Worm (Caenorhabditis elegans) whole organism, mixed stage, embryonic: ENCODE measurements around the gene B0507.3.

ENCODE experiments used
- M03D4.4 ChIP-seq: sonication (generic microtip); optimal IDR thresholded peaks from 2 replicates; lab custom pipeline; 2017; ENCODE audit warnings: mild to moderate bottlenecking, missing genetic modification characterization, missing compliant biosample characterization
- bed-3 ChIP-seq: fragments of 200-800 bp; sonication (Bioruptor generic); optimal IDR thresholded peaks from 3 replicates; lab custom pipeline; 2018; ENCODE audit warnings: mild to moderate bottlenecking, missing genetic modification characterization, moderate library complexity, missing compliant biosample characterization
- blmp-1 ChIP-seq: fragments of 150-350 bp; optimal IDR thresholded peaks from 2 replicates; lab custom pipeline; 2014; ENCODE audit warnings: missing biosample characterization, missing genetic modification characterization
- ceh-39 ChIP-seq: fragments of 150-350 bp; optimal IDR thresholded peaks from 2 replicates; lab custom pipeline; 2014; ENCODE audit warnings: missing biosample characterization, missing genetic modification characterization
- ceh-43 ChIP-seq: fragments of 200-800 bp; sonication (Bioruptor generic); optimal IDR thresholded peaks from 2 replicates; lab custom pipeline; 2018; ENCODE audit warnings: mild to moderate bottlenecking, missing genetic modification characterization, moderate library complexity, missing compliant biosample characterization
- ceh-83 ChIP-seq: fragments of 200-800 bp; sonication (Bioruptor generic); optimal IDR thresholded peaks from 2 replicates; lab custom pipeline; 2018; ENCODE audit warnings: mild to moderate bottlenecking, missing genetic modification characterization, missing compliant biosample characterization
- ces-1 ChIP-seq: fragments of 150-350 bp; optimal IDR thresholded peaks from 2 replicates; lab custom pipeline; 2014; ENCODE audit warnings: missing biosample characterization, missing genetic modification reagents, missing genetic modification characterization
- cnd-1 ChIP-seq: fragments of 200-800 bp; sonication (Bioruptor generic); optimal IDR thresholded peaks from 2 replicates; lab custom pipeline; 2018; ENCODE audit warnings: mild to moderate bottlenecking, missing genetic modification characterization, missing compliant biosample characterization
- drap-1 ChIP-seq: fragments of 200-800 bp; sonication (Bioruptor generic); optimal IDR thresholded peaks from 3 replicates; lab custom pipeline; 2018; ENCODE audit warnings: mild to moderate bottlenecking, missing genetic modification characterization, missing compliant biosample characterization
- elt-1 ChIP-seq: sonication (generic microtip); optimal IDR thresholded peaks from 2 replicates; lab custom pipeline; 2017; ENCODE audit warnings: missing genetic modification characterization, mild to moderate bottlenecking, missing compliant biosample characterization, antibody characterized with exemption, moderate library complexity, borderline replicate concordance; ENCODE audit not compliant: insufficient read depth
- flh-1 ChIP-seq: fragments of 200-800 bp; sonication (Bioruptor generic); optimal IDR thresholded peaks from 2 replicates; lab custom pipeline; 2018; ENCODE audit warnings: mild to moderate bottlenecking, missing genetic modification characterization, moderate library complexity, missing compliant biosample characterization
- ham-2 ChIP-seq: fragments of 200-800 bp; sonication (Bioruptor generic); optimal IDR thresholded peaks from 2 replicates; lab custom pipeline; 2018; ENCODE audit warnings: mild to moderate bottlenecking, missing genetic modification characterization, missing compliant biosample characterization
- hlh-1 ChIP-seq: fragments of 150-350 bp; optimal IDR thresholded peaks from 2 replicates; lab custom pipeline; 2014; ENCODE audit warnings: missing biosample characterization, missing genetic modification reagents, missing genetic modification characterization
- lin-13 ChIP-seq: fragments of 150-350 bp; optimal IDR thresholded peaks from 2 replicates; lab custom pipeline; 2014; ENCODE audit warnings: missing biosample characterization, missing genetic modification characterization
- lin-32 ChIP-seq: fragments of 200-800 bp; sonication (Bioruptor generic); optimal IDR thresholded peaks from 2 replicates; lab custom pipeline; 2018; ENCODE audit warnings: mild to moderate bottlenecking, missing genetic modification characterization, missing compliant biosample characterization
- lsy-2 ChIP-seq: fragments of 150-350 bp; optimal IDR thresholded peaks from 2 replicates; lab custom pipeline; 2014; ENCODE audit warnings: missing biosample characterization, missing genetic modification characterization
- mab-5 ChIP-seq: fragments of 150-350 bp; optimal IDR thresholded peaks from 2 replicates; lab custom pipeline; 2014; ENCODE audit warnings: missing biosample characterization, missing genetic modification characterization
- mep-1 ChIP-seq: fragments of 150-350 bp; optimal IDR thresholded peaks from 2 replicates; lab custom pipeline; 2017; ENCODE audit warnings: missing biosample characterization, missing genetic modification reagents, missing genetic modification characterization, inconsistent platforms
- mls-2 ChIP-seq: sonication (generic microtip); optimal IDR thresholded peaks from 2 replicates; lab custom pipeline; 2016; ENCODE audit warnings: mild to moderate bottlenecking, missing genetic modification characterization, moderate library complexity, missing compliant biosample characterization
- nhr-12 ChIP-seq: fragments of 150-350 bp; optimal IDR thresholded peaks from 2 replicates; lab custom pipeline; 2014; ENCODE audit warnings: missing biosample characterization, missing genetic modification characterization
- nhr-2 ChIP-seq: fragments of 150-350 bp; optimal IDR thresholded peaks from 2 replicates; lab custom pipeline; 2014; ENCODE audit warnings: missing biosample characterization, missing genetic modification characterization
- nhr-237 ChIP-seq: fragments of 150-350 bp; optimal IDR thresholded peaks from 2 replicates; lab custom pipeline; 2014; ENCODE audit warnings: missing biosample characterization, missing genetic modification characterization
- nhr-28 ChIP-seq: fragments of 150-350 bp; optimal IDR thresholded peaks from 2 replicates; lab custom pipeline; 2014; ENCODE audit warnings: missing biosample characterization, missing genetic modification characterization
- nhr-76 ChIP-seq: sonication (generic microtip); optimal IDR thresholded peaks from 2 replicates; lab custom pipeline; 2017; ENCODE audit warnings: missing biosample characterization, missing genetic modification characterization
- pha-4 ChIP-seq: fragments of 150-350 bp; optimal IDR thresholded peaks from 2 replicates; lab custom pipeline; 2018; ENCODE audit warnings: missing biosample characterization, missing genetic modification reagents, missing genetic modification characterization
- sem-2 ChIP-seq: fragments of 200-800 bp; sonication (Bioruptor generic); optimal IDR thresholded peaks from 2 replicates; lab custom pipeline; 2018; ENCODE audit warnings: mild to moderate bottlenecking, missing genetic modification characterization, missing compliant biosample characterization
- snpc-4 ChIP-seq: fragments of 150-350 bp; optimal IDR thresholded peaks from 2 replicates; lab custom pipeline; 2014; ENCODE audit warnings: missing biosample characterization, missing genetic modification characterization
- sptf-1 ChIP-seq: sonication (generic microtip); optimal IDR thresholded peaks from 2 replicates; lab custom pipeline; 2017; ENCODE audit warnings: mild to moderate bottlenecking, missing genetic modification characterization, moderate library complexity, missing compliant biosample characterization
- tbx-8 ChIP-seq: fragments of 200-800 bp; sonication (Bioruptor generic); optimal IDR thresholded peaks from 2 replicates; lab custom pipeline; 2018; ENCODE audit warnings: mild to moderate bottlenecking, missing genetic modification characterization, moderate library complexity, missing compliant biosample characterization
- unc-120 ChIP-seq: sonication (generic microtip); optimal IDR thresholded peaks from 2 replicates; lab custom pipeline; 2017; ENCODE audit warnings: missing genetic modification characterization, missing compliant biosample characterization; ENCODE audit not compliant: poor library complexity, severe bottlenecking
- unc-39 ChIP-seq: fragments of 150-350 bp; optimal IDR thresholded peaks from 2 replicates; lab custom pipeline; 2014; ENCODE audit warnings: missing biosample characterization, missing genetic modification characterization
- unc-62 ChIP-seq: fragments of 150-350 bp; optimal IDR thresholded peaks from 2 replicates; lab custom pipeline; 2014; ENCODE audit warnings: missing biosample characterization, missing genetic modification reagents, missing genetic modification characterization
- zip-8 ChIP-seq: fragments of 150-350 bp; optimal IDR thresholded peaks from 2 replicates; lab custom pipeline; 2014; ENCODE audit warnings: missing biosample characterization, missing genetic modification characterization
- ztf-11 ChIP-seq: fragments of 150-350 bp; optimal IDR thresholded peaks from 2 replicates; lab custom pipeline; 2014; ENCODE audit warnings: missing biosample characterization, missing genetic modification characterization

B0507.3 gene

DNA sequence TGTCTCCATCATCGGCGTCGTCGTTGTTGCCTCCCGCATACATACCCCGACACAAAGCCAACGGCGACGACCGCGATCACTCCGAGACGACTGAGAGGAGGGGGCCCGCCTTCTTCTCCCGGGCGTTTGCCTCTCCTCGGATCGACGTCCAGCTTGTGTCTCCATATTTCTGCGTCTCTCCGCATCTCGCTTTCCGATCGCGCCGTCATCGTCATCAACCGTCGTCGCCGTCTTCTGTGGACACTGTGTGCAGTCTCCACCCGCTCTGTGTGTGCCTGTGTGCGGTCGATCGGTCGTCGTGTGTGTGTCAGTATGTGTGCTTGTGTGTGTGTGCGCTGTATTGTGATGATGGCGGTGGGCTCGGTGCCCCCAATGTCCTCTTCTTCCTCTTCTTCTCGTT, 16.8 kb downstream of the B0507.3 start:
- TF ChIP-seq unc-62 (GFP tag; lab: Kevin White, UChicago) (peak; percentile 70), tbx-8 (GFP tag; lab: Kevin White, UChicago) (peak; percentile 55), nhr-2 (tag; lab: Kevin White, UChicago) (no peak), pha-4 (tag; lab: Kevin White, UChicago) (peak; percentile 66), sptf-1 (tag; lab: Kevin White, UChicago) (peak; percentile 77), lin-13 (tag; lab: Kevin White, UChicago) (peak; percentile 11), snpc-4 (no peak), lsy-2 (peak; percentile 6), hlh-1 (peak; percentile 24), ceh-39 (peak; percentile 8), mep-1 (tag; lab: Kevin White, UChicago) (peak; percentile 23), ham-2 (GFP tag; lab: Kevin White, UChicago) (peak; percentile 96), mls-2 (tag; lab: Kevin White, UChicago) (peak; percentile 46), nhr-76 (tag; lab: Kevin White, UChicago) (no peak), ceh-43 (no peak), cnd-1 (peak; percentile 86), unc-120 (tag; lab: Kevin White, UChicago) (peak; percentile 63), ceh-83 (GFP tag; lab: Kevin White, UChicago) (peak; percentile 27), M03D4.4 (peak; percentile 73), blmp-1 (no peak), drap-1 (GFP tag; lab: Kevin White, UChicago) (peak; percentile 64), ztf-11 (tag; lab: Kevin White, UChicago) (peak; percentile 91), unc-39 (tag; lab: Kevin White, UChicago) (no peak)
- TF ChIP-seq, all 35 proteins: peak for 17

DNA sequence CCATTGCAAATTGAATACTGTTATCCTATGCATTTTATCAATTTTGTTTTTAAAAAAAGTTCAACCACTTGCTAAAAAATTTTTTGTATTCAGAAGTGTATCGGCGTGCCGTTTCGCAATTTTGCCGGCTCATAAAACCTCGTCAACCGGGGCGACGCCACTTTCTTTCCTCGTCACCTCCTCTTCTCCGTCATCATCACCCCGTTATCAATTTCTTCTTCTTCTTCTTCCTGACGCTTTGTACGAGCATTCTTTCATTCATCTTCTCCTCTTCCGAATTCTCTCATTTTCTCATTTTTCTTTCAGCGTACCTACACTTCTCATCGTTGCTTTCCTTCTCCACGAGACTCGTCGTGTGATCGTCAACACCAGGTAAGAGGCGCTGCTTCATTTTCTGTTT, 17.5 kb downstream of the B0507.3 start, which contains the start of gene sup-37:
sup-37 (plus strand) TSS at position 301 of the 400 bp plus-strand sequence.
- no peak for TF ChIP-seq ces-1 (GFP tag; lab: Kevin White, UChicago)
- TF ChIP-seq ham-2 (GFP tag; lab: Kevin White, UChicago) = no peak
- TF ChIP-seq flh-1 (GFP tag; lab: Kevin White, UChicago) = no peak
- no peak for TF ChIP-seq snpc-4
- no peak for TF ChIP-seq nhr-28 (tag; lab: Kevin White, UChicago)
- TF ChIP-seq bed-3 = no peak
- TF ChIP-seq ceh-43 = no peak
- TF ChIP-seq mab-5 = no peak
- no peak for TF ChIP-seq ceh-39
- TF ChIP-seq mls-2 (tag; lab: Kevin White, UChicago) = no peak
- no peak for TF ChIP-seq ceh-83 (GFP tag; lab: Kevin White, UChicago)
- TF ChIP-seq lsy-2 = no peak
- no peak for TF ChIP-seq blmp-1

DNA sequence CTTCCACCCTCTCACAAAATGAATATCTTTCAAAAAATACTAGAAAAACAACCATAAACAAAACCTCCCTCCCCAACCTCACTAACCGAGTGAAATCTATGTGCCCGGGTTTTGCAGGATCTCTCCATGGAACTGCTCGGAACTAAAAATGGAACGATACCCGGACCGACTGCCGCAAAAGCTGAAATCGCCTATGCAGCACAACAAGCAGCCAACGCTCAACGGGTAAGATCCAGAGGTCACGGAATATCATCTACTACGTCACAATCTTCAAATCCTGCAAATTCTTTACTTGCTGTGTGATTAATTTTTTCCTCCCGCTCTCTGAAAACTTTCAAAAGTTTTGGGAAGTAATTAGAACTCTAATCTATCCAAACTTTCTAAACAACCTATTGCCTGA, 20.6 kb downstream of the B0507.3 start:
- TF ChIP-seq lsy-2 (no peak), tbx-8 (GFP tag; lab: Kevin White, UChicago) (no peak), bed-3 (no peak), zip-8 (no peak), ces-1 (GFP tag; lab: Kevin White, UChicago) (no peak), M03D4.4 (no peak), hlh-1 (no peak), lin-32 (no peak), cnd-1 (no peak), blmp-1 (no peak), snpc-4 (no peak), pha-4 (tag; lab: Kevin White, UChicago) (no peak), ham-2 (GFP tag; lab: Kevin White, UChicago) (no peak), unc-39 (tag; lab: Kevin White, UChicago) (no peak), nhr-12 (tag; lab: Kevin White, UChicago) (no peak)

DNA sequence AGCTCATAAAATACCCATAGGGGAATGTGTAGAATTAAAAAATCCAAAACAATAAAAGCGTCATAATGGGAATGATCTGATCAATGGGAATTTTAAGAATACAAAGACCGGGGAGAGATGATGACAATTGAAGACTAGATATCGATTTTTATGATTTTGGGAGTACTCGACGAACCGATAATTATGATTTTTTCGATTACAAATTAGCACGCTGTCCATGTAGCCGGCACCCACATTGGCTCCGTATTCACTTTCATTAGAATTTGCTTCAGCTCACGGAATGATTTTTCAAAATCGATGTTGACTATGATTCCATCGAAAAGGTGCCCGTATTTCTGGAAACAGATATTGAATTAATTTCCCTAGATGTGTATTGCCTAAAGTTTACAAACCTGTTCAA, 24.1 kb downstream of the B0507.3 start:
- TF ChIP-seq sem-2 (GFP tag; lab: Kevin White, UChicago) (no peak), nhr-237 (no peak), M03D4.4 (no peak), sptf-1 (tag; lab: Kevin White, UChicago) (no peak), elt-1 (tag; lab: Kevin White, UChicago) (no peak), mls-2 (tag; lab: Kevin White, UChicago) (no peak), nhr-28 (tag; lab: Kevin White, UChicago) (no peak), ztf-11 (tag; lab: Kevin White, UChicago) (no peak), snpc-4 (no peak), hlh-1 (no peak), ces-1 (GFP tag; lab: Kevin White, UChicago) (no peak), lin-13 (tag; lab: Kevin White, UChicago) (no peak), lin-32 (no peak), ceh-43 (no peak), ceh-39 (no peak), pha-4 (tag; lab: Kevin White, UChicago) (no peak), drap-1 (GFP tag; lab: Kevin White, UChicago) (no peak), ceh-83 (GFP tag; lab: Kevin White, UChicago) (no peak), lsy-2 (no peak)
